Fruit fly (Drosophila melanogaster) whole organism, adult: ENCODE measurements around the gene CG15877.

Experiments used
- CG11617 ChIP-seq: fragments of 200-800 bp; sonication (Bioruptor generic); optimal IDR thresholded peaks from 2 replicates; lab custom pipeline; 2017; ENCODE audit warnings: mild to moderate bottlenecking, missing biosample characterization, missing genetic modification reagents, missing genetic modification characterization
- CG12768 ChIP-seq: fragments of 200-800 bp; sonication (Bioruptor generic); optimal IDR thresholded peaks from 2 replicates; lab custom pipeline; 2017; ENCODE audit warnings: missing biosample characterization, missing genetic modification characterization, mild to moderate bottlenecking, moderate library complexity, missing genetic modification reagents
- CG14711 ChIP-seq: fragments of 200-800 bp; sonication (Bioruptor generic); optimal IDR thresholded peaks from 2 replicates; lab custom pipeline; 2018; ENCODE audit warnings: missing biosample characterization, mild to moderate bottlenecking, missing genetic modification characterization, moderate library complexity
- CG1620 ChIP-seq: fragments of 200-800 bp; sonication (Bioruptor generic); optimal IDR thresholded peaks from 2 replicates; lab custom pipeline; 2016; ENCODE audit warnings: missing biosample characterization, missing genetic modification characterization
- CG33017 ChIP-seq: fragments of 200-800 bp; sonication (Bioruptor generic); optimal IDR thresholded peaks from 2 replicates; lab custom pipeline; 2018; ENCODE audit warnings: missing biosample characterization, mild to moderate bottlenecking, missing genetic modification characterization, moderate library complexity
- CG5204 ChIP-seq: fragments of 200-800 bp; sonication (Bioruptor generic); optimal IDR thresholded peaks from 2 replicates; lab custom pipeline; 2016; ENCODE audit warnings: missing biosample characterization, missing genetic modification characterization
- CG7045 ChIP-seq: fragments of 200-800 bp; sonication (Bioruptor generic); optimal IDR thresholded peaks from 2 replicates; lab custom pipeline; 2017; ENCODE audit warnings: missing biosample characterization, mild to moderate bottlenecking, missing genetic modification characterization
- CG7101 ChIP-seq: fragments of 200-800 bp; sonication (Bioruptor generic); optimal IDR thresholded peaks from 2 replicates; lab custom pipeline; 2018; ENCODE audit warnings: missing biosample characterization, mild to moderate bottlenecking, missing genetic modification characterization, moderate library complexity
- Clk ChIP-seq: fragments of 200-800 bp; sonication (Bioruptor generic); optimal IDR thresholded peaks from 2 replicates; lab custom pipeline; 2017; ENCODE audit warnings: missing biosample characterization, missing genetic modification characterization
- Crg-1 ChIP-seq: fragments of 200-800 bp; sonication (Bioruptor generic); optimal IDR thresholded peaks from 2 replicates; lab custom pipeline; 2016; ENCODE audit warnings: missing biosample characterization, missing genetic modification characterization
- Hr96 ChIP-seq: fragments of 200-800 bp; sonication (Bioruptor generic); optimal IDR thresholded peaks from 2 replicates; lab custom pipeline; 2016; ENCODE audit warnings: missing biosample characterization, missing genetic modification characterization
- Mnt ChIP-seq: fragments of 200-800 bp; sonication (Bioruptor generic); optimal IDR thresholded peaks from 2 replicates; lab custom pipeline; 2016; ENCODE audit warnings: missing biosample characterization, mild to moderate bottlenecking, missing genetic modification characterization
- bab1 ChIP-seq: fragments of 200-800 bp; sonication (Bioruptor generic); optimal IDR thresholded peaks from 3 replicates; lab custom pipeline; 2019; ENCODE audit warnings: missing biosample characterization, mild to moderate bottlenecking, missing genetic modification characterization, moderate library complexity
- cic ChIP-seq: fragments of 200-800 bp; sonication (Bioruptor generic); optimal IDR thresholded peaks from 2 replicates; lab custom pipeline; 2017; ENCODE audit warnings: missing biosample characterization, mild to moderate bottlenecking, missing genetic modification characterization, moderate library complexity
- cnc ChIP-seq, 2 experiments: fragments of >200 bp; optimal IDR thresholded peaks; 2 replicates each; lab custom pipeline; 2017
- kay ChIP-seq: fragments of 200-800 bp; sonication (Bioruptor generic); peaks from one replicate; lab custom pipeline; 2016; ENCODE audit warnings: missing biosample characterization, missing genetic modification characterization, borderline replicate concordance
- ovo ChIP-seq: fragments of 200-800 bp; sonication (Bioruptor generic); optimal IDR thresholded peaks from 2 replicates; lab custom pipeline; 2016; ENCODE audit warnings: missing biosample characterization, missing genetic modification characterization
- pad ChIP-seq: fragments of 200-800 bp; sonication (Bioruptor generic); optimal IDR thresholded peaks from 3 replicates; lab custom pipeline; 2017; ENCODE audit warnings: missing biosample characterization, missing genetic modification characterization, mild to moderate bottlenecking, moderate library complexity, missing genetic modification reagents
- tj ChIP-seq: fragments of 200-800 bp; sonication (Bioruptor generic); optimal IDR thresholded peaks from 3 replicates; lab custom pipeline; 2017; ENCODE audit warnings: missing biosample characterization, mild to moderate bottlenecking, missing genetic modification characterization, moderate library complexity
- toe ChIP-seq: fragments of 200-800 bp; sonication (Bioruptor generic); optimal IDR thresholded peaks from 2 replicates; lab custom pipeline; 2016; ENCODE audit warnings: missing biosample characterization, missing genetic modification characterization

CG15877 gene

dm6 chr3L:2385325-2386007, 8.1 kb upstream of the CG15877 start:
- TF ChIP-seq cnc (optimal IDR thresholded peaks at IDR 0.05; lab: Kevin White, UChicago): no peak
- TF ChIP-seq kay (GFP tag; lab: Kevin White, UChicago): no peak
- no peak for TF ChIP-seq CG12768 (GFP tag; lab: Kevin White, UChicago)
- no peak for TF ChIP-seq CG7101 (tag; lab: Kevin White, UChicago)

dm6 chr3L:2379472-2379871, 2.1 kb upstream of the CG15877 start:
- TF ChIP-seq CG5204 (GFP tag; lab: Kevin White, UChicago): no peak
- TF ChIP-seq toe (GFP tag; lab: Kevin White, UChicago): no peak
- no peak for TF ChIP-seq CG1620 (GFP tag; lab: Kevin White, UChicago)
- no peak for TF ChIP-seq kay (GFP tag; lab: Kevin White, UChicago)
- TF ChIP-seq Clk (GFP tag; lab: Kevin White, UChicago): no peak
- TF ChIP-seq CG14711 (tag; lab: Kevin White, UChicago): no peak

- TF ChIP-seq CG33017 (tag; lab: Kevin White, UChicago): no peak
- no peak for TF ChIP-seq CG7101 (tag; lab: Kevin White, UChicago)
These were observed 1.2 kb upstream of the CG15877 start for dm6 chr3L:2378549-2378948.

- TF ChIP-seq pad (GFP tag; lab: Kevin White, UChicago) (peak; percentile 94), CG5204 (GFP tag; lab: Kevin White, UChicago) (peak; percentile 99), Hr96 (peak; percentile 99), Mnt (GFP tag; lab: Kevin White, UChicago) (peak; percentile 100), CG7045 (GFP tag; lab: Kevin White, UChicago) (peak; percentile 99), kay (GFP tag; lab: Kevin White, UChicago) (peak; percentile 97), ovo (GFP tag; lab: Kevin White, UChicago) (peak; percentile 97), cic (peak; percentile 91), CG7101 (tag; lab: Kevin White, UChicago) (peak; percentile 99), cnc (optimal IDR thresholded peaks at IDR 0.05; lab: Kevin White, UChicago) (no peak), CG33017 (tag; lab: Kevin White, UChicago) (peak; percentile 99), bab1 (GFP tag; lab: Kevin White, UChicago) (peak; percentile 99), toe (GFP tag; lab: Kevin White, UChicago) (peak; percentile 100), Crg-1 (GFP tag; lab: Kevin White, UChicago) (peak; percentile 99), CG14711 (tag; lab: Kevin White, UChicago) (peak; percentile 98), Clk (GFP tag; lab: Kevin White, UChicago) (peak; percentile 98), tj (peak; percentile 91), CG11617 (GFP tag; lab: Kevin White, UChicago) (peak; percentile 98), CG12768 (GFP tag; lab: Kevin White, UChicago) (peak; percentile 99), CG1620 (GFP tag; lab: Kevin White, UChicago) (peak; percentile 99)
These were observed 3.8 kb downstream of the CG15877 start, which contains the start of the genes mRpL23 and CG9004 for dm6 chr3L:2373421-2374043. TSS of gene mRpL23 (minus strand) at chr3L:2373704. TSS of gene CG9004 (plus strand) at chr3L:2373728.

- peak; percentile 30 for TF ChIP-seq toe (GFP tag; lab: Kevin White, UChicago)
- TF ChIP-seq Hr96: no peak
- TF ChIP-seq CG7101 (tag; lab: Kevin White, UChicago): peak; percentile 59
- TF ChIP-seq ovo (GFP tag; lab: Kevin White, UChicago): peak; percentile 62
- TF ChIP-seq CG12768 (GFP tag; lab: Kevin White, UChicago): no peak
- peak; percentile 22 for TF ChIP-seq pad (GFP tag; lab: Kevin White, UChicago)
- TF ChIP-seq Clk (GFP tag; lab: Kevin White, UChicago): no peak
- peak; percentile 43 for TF ChIP-seq CG1620 (GFP tag; lab: Kevin White, UChicago)
- peak; percentile 29 for TF ChIP-seq tj
- no peak for TF ChIP-seq Crg-1 (GFP tag; lab: Kevin White, UChicago)
- TF ChIP-seq bab1 (GFP tag; lab: Kevin White, UChicago): peak; percentile 84
- TF ChIP-seq Mnt (GFP tag; lab: Kevin White, UChicago): peak; percentile 38
- no peak for TF ChIP-seq CG33017 (tag; lab: Kevin White, UChicago)
- no peak for TF ChIP-seq CG5204 (GFP tag; lab: Kevin White, UChicago)
- no peak for TF ChIP-seq cnc (optimal IDR thresholded peaks at IDR 0.05; lab: Kevin White, UChicago)
- TF ChIP-seq CG7045 (GFP tag; lab: Kevin White, UChicago): peak; percentile 44
- peak; percentile 52 for TF ChIP-seq CG14711 (tag; lab: Kevin White, UChicago)
- no peak for TF ChIP-seq cic
- TF ChIP-seq CG11617 (GFP tag; lab: Kevin White, UChicago): peak; percentile 44
- peak; percentile 55 for TF ChIP-seq kay (GFP tag; lab: Kevin White, UChicago)
These were observed 5.5 kb downstream of the CG15877 start, which contains the start of the genes CG1317 and CG8993 for dm6 chr3L:2371882-2372281. TSS of gene CG1317 (minus strand) at chr3L:2371939. TSS of gene CG8993 (plus strand) at chr3L:2372199.

dm6 chr3L:2360257-2360656, 17.1 kb downstream of the CG15877 start, which contains the start of gene CG13801:
TSS of gene CG13801 (plus strand) at chr3L:2360557.
- TF ChIP-seq CG12768 (GFP tag; lab: Kevin White, UChicago) (no peak), ovo (GFP tag; lab: Kevin White, UChicago) (no peak), Clk (GFP tag; lab: Kevin White, UChicago) (no peak), Mnt (GFP tag; lab: Kevin White, UChicago) (no peak), cic (no peak), CG11617 (GFP tag; lab: Kevin White, UChicago) (no peak), CG14711 (tag; lab: Kevin White, UChicago) (no peak)
